Fruit fly (Drosophila melanogaster): ENCODE results near the gene loco.

Gene loco

DNA sequence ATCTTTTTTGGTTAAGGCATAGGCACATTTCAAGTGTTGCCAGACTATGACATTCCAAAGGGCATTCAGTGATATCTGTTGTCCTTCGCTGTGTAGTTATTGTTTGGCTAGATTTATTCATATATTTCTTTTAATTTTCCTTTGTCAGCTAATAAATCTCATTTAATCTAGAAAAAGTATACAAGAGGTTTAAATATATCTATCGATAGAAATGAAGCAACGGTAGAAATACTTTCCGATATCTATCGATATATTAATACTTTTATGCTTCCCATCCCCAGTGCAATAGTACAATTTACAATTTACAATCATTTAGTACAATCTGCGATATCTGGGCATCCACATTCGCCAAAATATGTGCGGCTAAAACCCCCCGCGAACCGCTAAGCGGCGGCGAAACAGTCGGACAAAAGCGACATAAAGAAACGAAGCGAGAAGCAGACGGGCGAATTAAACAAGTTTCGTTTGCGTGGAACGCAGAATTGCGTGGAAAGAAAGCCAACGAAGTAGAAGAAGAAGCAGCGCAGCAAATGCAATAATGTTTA is 51.7 kb downstream of the loco start, which contains the start of gene Efa6 (continued):
- TF ChIP-seq CG13624 (GFP tag; optimal IDR thresholded peaks at IDR 0.05), result peak; percentile 28
- peak; percentile 64 for TF ChIP-seq CG30403 (GFP tag; optimal IDR thresholded peaks at IDR 0.05)
- TF ChIP-seq Hmr (GFP tag; optimal IDR thresholded peaks at IDR 0.05), result no peak
- TF ChIP-seq TFAM (GFP tag; optimal IDR thresholded peaks at IDR 0.05), result no peak
- TF ChIP-seq Dad (GFP tag; optimal IDR thresholded peaks at IDR 0.05), result peak; percentile 14
- TF ChIP-seq stc (GFP tag; IDR thresholded peaks at IDR 0.05), result peak; percentile 25; the same call in 1 of the 2 replicates
- no peak for TF ChIP-seq NFAT (GFP tag; IDR thresholded peaks at IDR 0.05)

DNA sequence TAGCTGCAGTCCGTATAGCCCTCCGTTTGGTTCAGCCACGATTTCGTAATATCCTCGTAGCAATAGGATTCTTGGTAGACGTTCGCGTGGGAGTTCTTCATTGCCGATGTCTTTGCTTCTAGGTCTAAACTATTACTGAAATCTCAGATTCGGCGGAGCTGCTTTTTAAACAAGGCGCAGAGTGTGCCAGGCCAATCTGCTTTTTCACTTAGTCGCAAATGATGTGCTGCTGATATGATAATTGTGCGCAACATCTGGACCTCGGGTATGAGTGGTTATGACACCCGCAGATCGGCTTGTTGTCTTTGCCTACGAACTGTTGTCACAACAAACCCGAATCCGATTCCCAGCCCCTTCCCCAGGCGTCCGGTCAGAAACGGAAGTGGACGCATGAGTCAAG is 52.7 kb downstream of the loco start, which contains the start of gene btn:
Gene btn (minus strand): TSS at position 101 of the 400 bp plus-strand sequence.
- TF ChIP-seq twi (tag; optimal IDR thresholded peaks at IDR 0.05) (peak; percentile 84), CG11085 (GFP tag; IDR thresholded peaks at IDR 0.05) (no peak), Pdp1 (GFP tag; optimal IDR thresholded peaks at IDR 0.05) (peak in 1 of 2 experiments; percentile 12)

DNA sequence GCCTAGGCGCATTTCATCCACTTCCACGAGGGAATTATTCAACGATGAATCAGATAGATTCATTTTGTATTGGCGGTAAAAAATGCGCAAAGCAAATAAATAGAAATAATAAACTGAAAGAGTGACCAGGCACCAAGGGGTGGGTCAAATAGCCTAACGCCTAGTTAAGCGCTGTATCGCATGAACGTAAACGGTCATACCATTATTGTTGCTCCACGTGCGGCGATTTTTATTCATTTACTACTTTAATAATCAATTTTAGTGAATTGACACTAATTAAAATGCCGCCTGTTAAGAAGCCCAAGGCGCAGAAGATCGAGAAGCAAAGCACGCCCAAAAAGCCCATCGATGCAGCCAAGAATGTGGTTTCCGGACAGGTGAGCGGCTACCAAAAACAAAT is 54.6 kb downstream of the loco start, which contains the start of the genes CG33107 and CG6937:
Gene CG33107 (minus strand): TSS at position 137 of the 400 bp plus-strand sequence.
Gene CG6937 (plus strand): TSS at position 192 of the 400 bp plus-strand sequence.
- TF ChIP-seq Ptx1 (GFP tag; IDR thresholded peaks at IDR 0.05) (no peak), bowl (GFP tag; IDR thresholded peaks at IDR 0.05) (no peak), unpg (GFP tag; optimal IDR thresholded peaks at IDR 0.05) (no peak), tap (tag; optimal IDR thresholded peaks at IDR 0.05) (no peak), sqz (GFP tag; optimal IDR thresholded peaks at IDR 0.05) (no peak), CG12236 (GFP tag; optimal IDR thresholded peaks at IDR 0.05) (no peak), CG4617 (GFP tag; optimal IDR thresholded peaks at IDR 0.05; ENCODE audit: borderline replicate concordance) (peak; percentile 61), CG1529 (GFP tag; optimal IDR thresholded peaks at IDR 0.05) (no peak), Deaf1 (tag; optimal IDR thresholded peaks at IDR 0.05) (no peak), gem (tag; optimal IDR thresholded peaks at IDR 0.05) (no peak), Bdp1 (GFP tag; optimal IDR thresholded peaks at IDR 0.05) (no peak), gcm2 (GFP tag; optimal IDR thresholded peaks at IDR 0.05) (no peak), Stat92E (GFP tag; optimal IDR thresholded peaks at IDR 0.05) (no peak), sna (GFP tag; IDR thresholded peaks at IDR 0.05; ENCODE audit: partially characterized antibody) (0 out of 2 replicates have a peak, but pooled peaks have one; percentile 16), CG16815 (GFP tag; optimal IDR thresholded peaks at IDR 0.05) (no peak), cad (GFP tag; optimal IDR thresholded peaks at IDR 0.05) (no peak), insv (GFP tag; optimal IDR thresholded peaks at IDR 0.05) (no peak), Rfx (GFP tag; IDR thresholded peaks at IDR 0.05) (peak; percentile 33; the same call in 1 of the 2 replicates), MESR4 (GFP tag; optimal IDR thresholded peaks at IDR 0.05) (peak; percentile 72), Vsx1 (GFP tag; optimal IDR thresholded peaks at IDR 0.05) (no peak), lov (optimal IDR thresholded peaks at IDR 0.05) (no peak), lov (GFP tag; IDR thresholded peaks at IDR 0.05) (no peak), CG17186 (GFP tag; optimal IDR thresholded peaks at IDR 0.05) (peak; percentile 34), Lim3 (GFP tag; IDR thresholded peaks at IDR 0.05) (no peak), ems (GFP tag; optimal IDR thresholded peaks at IDR 0.05) (no peak), CG8765 (GFP tag; IDR thresholded peaks at IDR 0.05) (no peak), slou (GFP tag; optimal IDR thresholded peaks at IDR 0.05) (no peak), trem (tag; optimal IDR thresholded peaks at IDR 0.05) (peak; percentile 29), vnd (GFP tag; IDR thresholded peaks at IDR 0.05; ENCODE audit: partially characterized antibody) (no peak), CG32532 (GFP tag; IDR thresholded peaks at IDR 0.05) (no peak), Doc3 (GFP tag; IDR thresholded peaks at IDR 0.05; ENCODE audit: partially characterized antibody) (0 out of 3 replicates have a peak, but pooled peaks have one; percentile 42), gfzf (GFP tag; optimal IDR thresholded peaks at IDR 0.05) (peak; percentile 90), Sox102F (GFP tag; optimal IDR thresholded peaks at IDR 0.05) (no peak), oc (tag; optimal IDR thresholded peaks at IDR 0.05) (no peak), Jarid2 (GFP tag; optimal IDR thresholded peaks at IDR 0.05) (no peak), Sox100B (GFP tag; optimal IDR thresholded peaks at IDR 0.05) (no peak), CG9797 (GFP tag; optimal IDR thresholded peaks at IDR 0.05) (peak; percentile 82), CTCF (GFP tag; optimal IDR thresholded peaks at IDR 0.05) (peak; percentile 15)
